Worm (Caenorhabditis elegans): ENCODE results near the gene moa-2.

Gene moa-2

DNA sequence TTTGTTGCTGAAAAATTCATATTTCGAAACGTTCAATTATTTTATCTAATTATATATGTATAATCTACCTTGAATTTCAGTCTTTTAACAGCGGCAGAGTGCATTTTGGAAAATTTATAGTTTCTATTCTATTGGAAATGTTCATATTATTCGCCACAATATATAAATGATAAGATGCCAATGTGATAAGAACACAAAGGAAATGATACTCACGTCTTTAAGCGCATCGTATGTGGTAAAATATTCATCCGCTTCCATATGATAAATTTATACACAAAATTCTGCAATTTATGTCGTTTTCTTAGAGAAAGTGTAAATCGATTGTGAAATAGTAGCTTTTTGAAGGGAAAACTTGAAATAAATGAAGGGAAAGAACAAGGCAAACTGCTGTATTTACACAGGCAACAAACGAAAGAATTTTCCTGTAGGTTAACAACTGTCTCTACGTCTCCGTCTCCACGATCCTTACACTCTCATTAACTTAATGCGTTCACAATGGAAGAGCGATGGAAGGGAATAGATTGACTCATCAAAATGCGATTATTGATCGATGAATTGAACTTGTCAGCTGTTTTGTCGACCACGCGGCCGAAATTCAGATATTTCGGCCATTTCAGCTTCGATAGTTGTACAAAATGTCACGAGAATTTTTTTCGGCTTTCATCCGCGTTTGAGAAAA lies 36.7 kb downstream of the moa-2 start, which contains the start of gene alfa-1 (continued):
- TF ChIP-seq ceh-91 (GFP tag; IDR thresholded peaks at IDR 0.05) (no peak), F57A8.1 (GFP tag; optimal IDR thresholded peaks at IDR 0.05) (no peak), D2030.7 (GFP tag; IDR thresholded peaks at IDR 0.05) (no peak), madf-6 (GFP tag; IDR thresholded peaks at IDR 0.05) (0 out of 2 replicates have a peak, but pooled peaks have one; percentile 16), atf-7 (tag; optimal IDR thresholded peaks at IDR 0.05) (no peak), somi-1 (GFP tag; optimal IDR thresholded peaks at IDR 0.05) (no peak)

ce11 chrII:7651171-7651570 lies 47.7 kb downstream of the moa-2 start, which contains the start of gene pde-4:
Gene pde-4, minus strand, starts transcription at chrII:7651246.
- TF ChIP-seq hrde-1 (tag; optimal IDR thresholded peaks at IDR 0.05; ENCODE audit: borderline replicate concordance) (no peak), sdz-38 (tag; optimal IDR thresholded peaks at IDR 0.05) (no peak), attf-3 (GFP tag; conservative IDR thresholded peaks at IDR 0.05) (no peak), snpc-1.1 (tag; optimal IDR thresholded peaks at IDR 0.05; ENCODE audit: insufficient read depth) (no peak), zfh-2 (GFP tag; conservative IDR thresholded peaks at IDR 0.05) (no peak), ztf-26 (tag; optimal IDR thresholded peaks at IDR 0.05) (no peak), tbx-9 (tag; optimal IDR thresholded peaks at IDR 0.05; ENCODE audit: borderline replicate concordance) (no peak), F33H1.4 (GFP tag; IDR thresholded peaks at IDR 0.05) (no peak), tbp1 (GFP tag; optimal IDR thresholded peaks at IDR 0.05) (no peak), cebp-2 (GFP tag; IDR thresholded peaks at IDR 0.05) (no peak)
